Worm (Caenorhabditis elegans) whole organism, L4/young adult: ENCODE data around the gene ZK938.11.

Source experiments
- W03F9.2 ChIP-seq: fragments of 150-350 bp; optimal IDR thresholded peaks from 2 replicates; lab custom pipeline; 2014; ENCODE audit warnings: missing biosample characterization, missing genetic modification characterization
- dao-5 ChIP-seq: sonication (generic microtip); optimal IDR thresholded peaks from 2 replicates; lab custom pipeline; 2016; ENCODE audit warnings: missing genotype, missing genetic modification characterization, moderate library complexity, missing compliant biosample characterization
- him-1 ChIP-seq: sonication (generic microtip); optimal IDR thresholded peaks from 2 replicates; lab custom pipeline; 2016; ENCODE audit warnings: missing genotype, missing genetic modification reagents, missing genetic modification characterization, missing compliant biosample characterization

- TF ChIP-seq W03F9.2 (tag; lab: Kevin White, UChicago), result no peak
- no peak for TF ChIP-seq him-1 (tag; lab: Kevin White, UChicago)
- no peak for TF ChIP-seq dao-5 (tag; lab: Kevin White, UChicago)
These were observed 49.0 kb downstream of the ZK938.11 start for ce11 chrII:9791185-9791584.
